Fruit fly (Drosophila melanogaster) whole organism, prepupa: Measurements from ENCODE around the gene Spn28B.

ENCODE experiments used
- Blimp-1 ChIP-seq: fragments of 200-800 bp; sonication (Bioruptor generic); optimal IDR thresholded peaks from 3 replicates; lab custom pipeline; 2017; ENCODE audit warnings: missing biosample characterization, missing genetic modification characterization, mild to moderate bottlenecking, moderate library complexity, missing genetic modification reagents
- CG10631 ChIP-seq: fragments of 200-800 bp; sonication (Bioruptor generic); optimal IDR thresholded peaks from 2 replicates; lab custom pipeline; 2016; ENCODE audit warnings: missing biosample characterization, missing genetic modification characterization
- CG11294 ChIP-seq: fragments of 200-800 bp; sonication (Bioruptor generic); IDR thresholded peaks from 2 replicates; pipeline ENCODE4 v1.3.6; 2022; ENCODE audit warnings: missing biosample characterization, missing genetic modification characterization
- CG15336 ChIP-seq: fragments of 200-800 bp; sonication (Bioruptor generic); IDR thresholded peaks from 2 replicates; pipeline ENCODE4 v1.3.6; 2022; ENCODE audit warnings: missing biosample characterization, missing genetic modification characterization
- CG1621 ChIP-seq: fragments of 200-800 bp; sonication (Bioruptor generic); optimal IDR thresholded peaks from 3 replicates; lab custom pipeline; 2018; ENCODE audit warnings: missing biosample characterization, mild to moderate bottlenecking, missing genetic modification characterization
- CG31627 ChIP-seq: fragments of 200-800 bp; sonication (Bioruptor generic); optimal IDR thresholded peaks from 3 replicates; lab custom pipeline; 2016; ENCODE audit warnings: missing biosample characterization, missing genetic modification characterization
- CG32006 ChIP-seq: fragments of 200-800 bp; sonication (Bioruptor generic); optimal IDR thresholded peaks from 3 replicates; lab custom pipeline; 2017; ENCODE audit warnings: missing biosample characterization, mild to moderate bottlenecking, missing genetic modification characterization
- CG3919 ChIP-seq: fragments of 200-800 bp; sonication (Bioruptor generic); optimal IDR thresholded peaks from 3 replicates; lab custom pipeline; 2016; ENCODE audit warnings: missing biosample characterization, missing genetic modification characterization
- CG4318 ChIP-seq: fragments of 200-800 bp; sonication (Bioruptor generic); optimal IDR thresholded peaks from 3 replicates; lab custom pipeline; 2017; ENCODE audit warnings: missing biosample characterization, mild to moderate bottlenecking, missing genetic modification characterization
- CG6163 ChIP-seq: fragments of 200-800 bp; sonication (Bioruptor generic); IDR thresholded peaks from 3 replicates; pipeline ENCODE4 v1.3.6; 2022; ENCODE audit warnings: missing biosample characterization, missing genetic modification characterization
- CG6276 ChIP-seq: fragments of 200-800 bp; sonication (Bioruptor generic); optimal IDR thresholded peaks from 2 replicates; lab custom pipeline; 2017; ENCODE audit warnings: missing biosample characterization, mild to moderate bottlenecking, missing genetic modification characterization
- CG6792 ChIP-seq: fragments of 200-800 bp; sonication (Bioruptor generic); optimal IDR thresholded peaks from 3 replicates; lab custom pipeline; 2016; ENCODE audit warnings: missing biosample characterization, missing genetic modification characterization
- CG7368 ChIP-seq: fragments of 200-800 bp; sonication (Bioruptor generic); optimal IDR thresholded peaks from 3 replicates; lab custom pipeline; 2016; ENCODE audit warnings: missing biosample characterization, missing genetic modification characterization
- CG8119 ChIP-seq: fragments of 200-800 bp; sonication (Bioruptor generic); IDR thresholded peaks from 3 replicates; pipeline ENCODE4 v1.3.6; 2022; ENCODE audit warnings: missing biosample characterization, missing genetic modification characterization
- Eip75B ChIP-seq: fragments of 200-800 bp; sonication (Bioruptor generic); optimal IDR thresholded peaks from 3 replicates; lab custom pipeline; 2016; ENCODE audit warnings: missing biosample characterization, missing genetic modification characterization
- Eip78C ChIP-seq: fragments of 200-800 bp; sonication (Bioruptor generic); peaks from one replicate; lab custom pipeline; 2016; ENCODE audit warnings: missing biosample characterization, missing genetic modification characterization
- Ets21C ChIP-seq: fragments of 200-800 bp; sonication (Bioruptor generic); optimal IDR thresholded peaks from 3 replicates; lab custom pipeline; 2016; ENCODE audit warnings: missing biosample characterization, missing genetic modification characterization
- Ets96B ChIP-seq: fragments of 200-800 bp; optimal IDR thresholded peaks from 2 replicates; lab custom pipeline; 2019; ENCODE audit warnings: missing biosample characterization, mild to moderate bottlenecking, missing genetic modification characterization, moderate library complexity
- Gug ChIP-seq: fragments of 200-800 bp; sonication (Bioruptor generic); IDR thresholded peaks from 2 replicates; pipeline ENCODE4 v1.3.6; 2022; ENCODE audit warnings: missing biosample characterization, missing genetic modification characterization
- Hr38 ChIP-seq: sonication (Bioruptor generic); optimal IDR thresholded peaks from 2 replicates; lab custom pipeline; 2016; ENCODE audit warnings: missing biosample characterization, missing genetic modification characterization
- Hr39 ChIP-seq: fragments of 200-800 bp; sonication (Bioruptor generic); optimal IDR thresholded peaks from 2 replicates; lab custom pipeline; 2016; ENCODE audit warnings: missing biosample characterization, missing genetic modification characterization
- Hr4 ChIP-seq: fragments of 200-800 bp; sonication (Bioruptor generic); optimal IDR thresholded peaks from 3 replicates; lab custom pipeline; 2016; ENCODE audit warnings: missing biosample characterization, missing genetic modification characterization
- Lpt ChIP-seq: fragments of 200-800 bp; sonication (Bioruptor generic); optimal IDR thresholded peaks from 3 replicates; lab custom pipeline; 2016; ENCODE audit warnings: missing biosample characterization, missing genetic modification characterization
- Met ChIP-seq: fragments of 200-800 bp; sonication (Bioruptor generic); optimal IDR thresholded peaks from 3 replicates; lab custom pipeline; 2016; ENCODE audit warnings: missing biosample characterization, missing genetic modification characterization
- OdsH ChIP-seq: fragments of 200-800 bp; sonication (Bioruptor generic); optimal IDR thresholded peaks from 3 replicates; lab custom pipeline; 2016; ENCODE audit warnings: missing biosample characterization, missing genetic modification characterization
- Smox ChIP-seq: fragments of 200-800 bp; sonication (Bioruptor generic); optimal IDR thresholded peaks from 3 replicates; lab custom pipeline; 2016; ENCODE audit warnings: missing biosample characterization, missing genetic modification characterization
- Sox102F ChIP-seq: fragments of 200-800 bp; sonication (Bioruptor generic); optimal IDR thresholded peaks from 2 replicates; lab custom pipeline; 2016; ENCODE audit warnings: missing biosample characterization, mild to moderate bottlenecking, missing genetic modification characterization
- achi ChIP-seq: fragments of 200-800 bp; sonication (Bioruptor generic); optimal IDR thresholded peaks from 3 replicates; lab custom pipeline; 2016; ENCODE audit warnings: missing biosample characterization, missing genetic modification characterization
- acj6 ChIP-seq: fragments of 200-800 bp; sonication (Bioruptor generic); optimal IDR thresholded peaks from 3 replicates; lab custom pipeline; 2016; ENCODE audit warnings: missing biosample characterization, missing genetic modification characterization
- dsx ChIP-seq: fragments of 200-800 bp; optimal IDR thresholded peaks from 3 replicates; lab custom pipeline; 2019; ENCODE audit warnings: missing biosample characterization, mild to moderate bottlenecking, missing genetic modification characterization, moderate library complexity; ENCODE audit not compliant: poor library complexity, severe bottlenecking
- eg ChIP-seq: fragments of 200-800 bp; sonication (Bioruptor generic); IDR thresholded peaks from 3 replicates; pipeline ENCODE4 v1.3.6; 2022; ENCODE audit warnings: missing biosample characterization, missing genetic modification characterization
- fd59A ChIP-seq: fragments of 200-800 bp; sonication (Bioruptor generic); optimal IDR thresholded peaks from 2 replicates; lab custom pipeline; 2017; ENCODE audit warnings: missing biosample characterization, mild to moderate bottlenecking, missing genetic modification characterization, missing genetic modification reagents
- fkh ChIP-seq: fragments of 200-800 bp; sonication (Bioruptor generic); optimal IDR thresholded peaks from 3 replicates; lab custom pipeline; 2017; ENCODE audit warnings: missing biosample characterization, mild to moderate bottlenecking, missing genetic modification characterization, moderate library complexity
- lz ChIP-seq: fragments of 200-800 bp; sonication (Bioruptor generic); optimal IDR thresholded peaks from 3 replicates; lab custom pipeline; 2016; ENCODE audit warnings: missing biosample characterization, missing genetic modification characterization
- net ChIP-seq: fragments of 200-800 bp; sonication (Bioruptor generic); optimal IDR thresholded peaks from 3 replicates; lab custom pipeline; 2016; ENCODE audit warnings: missing biosample characterization, missing genetic modification characterization
- pdm3 ChIP-seq: fragments of 200-800 bp; sonication (Bioruptor generic); optimal IDR thresholded peaks from 3 replicates; lab custom pipeline; 2016; ENCODE audit warnings: missing biosample characterization, missing genetic modification characterization
- spab ChIP-seq: fragments of 200-800 bp; sonication (Bioruptor generic); optimal IDR thresholded peaks from 2 replicates; lab custom pipeline; 2017; ENCODE audit warnings: missing biosample characterization, mild to moderate bottlenecking, missing genetic modification characterization, missing genetic modification reagents
- ss ChIP-seq, 2 experiments: fragments of 200-800 bp; sonication (Bioruptor generic); optimal IDR thresholded peaks; 2 replicates in 1 of 2; 3 replicates in 1 of 2; lab custom pipeline; 2017 to 2018; ENCODE audit warnings: mild to moderate bottlenecking in 2 of 2, missing biosample characterization in 2 of 2, missing genetic modification characterization in 2 of 2, moderate library complexity in 1 of 2
- svp ChIP-seq: fragments of 200-800 bp; sonication (Bioruptor generic); peaks from one replicate; lab custom pipeline; 2016; ENCODE audit warnings: missing biosample characterization, missing genetic modification characterization
- topi ChIP-seq: fragments of 200-800 bp; sonication (Bioruptor generic); optimal IDR thresholded peaks from 3 replicates; lab custom pipeline; 2016; ENCODE audit warnings: missing biosample characterization, missing genetic modification characterization
- vri ChIP-seq: fragments of 200-800 bp; sonication (Bioruptor generic); optimal IDR thresholded peaks from 3 replicates; lab custom pipeline; 2016; ENCODE audit warnings: missing biosample characterization, mild to moderate bottlenecking, missing genetic modification characterization

The Spn28B gene

DNA sequence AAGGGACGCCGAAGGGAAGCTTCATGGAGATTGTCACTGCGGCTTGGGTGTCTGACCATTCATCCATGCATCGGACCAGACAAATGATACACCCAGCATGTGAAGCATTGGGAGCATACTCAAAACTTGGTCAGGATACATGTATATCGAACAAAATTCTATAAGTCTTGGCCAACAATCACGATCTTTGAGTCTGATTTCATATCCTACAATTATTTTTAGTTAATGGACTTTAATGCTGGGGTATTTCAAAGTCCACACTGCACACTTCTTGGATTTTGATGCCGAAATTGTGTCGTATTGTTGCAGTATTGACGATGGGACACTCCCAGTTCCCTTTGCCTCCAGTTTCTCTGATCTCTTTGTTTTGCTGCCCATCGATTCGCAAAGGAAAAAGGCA is 37.5 kb downstream of the Spn28B start (continued):
- TF ChIP-seq lz (GFP tag; lab: Kevin White, UChicago) (peak; percentile 54), dsx (GFP tag; lab: Kevin White, UChicago) (peak; percentile 1), Gug (GFP tag; lab: Robert Waterston, UW) (no peak), CG11294 (GFP tag; lab: Robert Waterston, UW) (no peak), acj6 (GFP tag; lab: Kevin White, UChicago) (peak; percentile 58), CG3919 (GFP tag; lab: Kevin White, UChicago) (peak; percentile 70), fkh (GFP tag; lab: Kevin White, UChicago) (no peak), vri (GFP tag; lab: Kevin White, UChicago) (peak; percentile 30), CG15336 (GFP tag; lab: Robert Waterston, UW) (no peak), CG6163 (GFP tag; lab: Robert Waterston, UW) (no peak), Hr38 (GFP tag; lab: Kevin White, UChicago) (no peak)

DNA sequence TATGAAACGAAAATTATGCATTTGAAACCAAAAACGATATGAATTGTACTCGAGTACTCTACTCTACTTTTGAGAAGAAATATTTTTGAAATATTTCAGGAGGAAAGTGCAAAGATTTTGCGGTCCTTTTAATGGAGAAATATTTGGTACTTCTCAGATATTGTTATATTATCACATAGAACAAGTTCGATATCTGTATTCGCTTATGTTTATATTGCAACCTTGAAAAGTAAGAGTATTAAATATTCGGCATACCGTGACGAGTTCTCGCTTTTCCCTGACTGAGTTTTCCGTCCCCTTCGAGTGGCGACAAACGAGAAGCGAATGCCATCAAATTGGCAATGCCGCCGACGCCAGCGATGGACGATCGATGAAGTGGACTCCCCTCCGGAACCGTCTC is 40.0 kb downstream of the Spn28B start:
- TF ChIP-seq fkh (GFP tag; lab: Kevin White, UChicago) (no peak), CG1621 (no peak), Lpt (GFP tag; lab: Kevin White, UChicago) (peak; percentile 7), Eip78C (GFP tag; lab: Kevin White, UChicago) (peak; percentile 34), CG8119 (peak; percentile 51; the same call in 1 of the 3 replicates), CG32006 (GFP tag; lab: Kevin White, UChicago) (peak; percentile 35), Gug (GFP tag; lab: Robert Waterston, UW) (no peak), fd59A (no peak), CG6276 (GFP tag; lab: Kevin White, UChicago) (peak; percentile 14), Sox102F (GFP tag; lab: Kevin White, UChicago) (no peak), eg (GFP tag; lab: Robert Waterston, UW) (peak; percentile 30; the same call in 1 of the 3 replicates), ss (GFP tag; optimal IDR thresholded peaks at IDR 0.05; lab: Kevin White, UChicago) (no peak), Hr4 (GFP tag; lab: Kevin White, UChicago) (peak; percentile 11)

DNA sequence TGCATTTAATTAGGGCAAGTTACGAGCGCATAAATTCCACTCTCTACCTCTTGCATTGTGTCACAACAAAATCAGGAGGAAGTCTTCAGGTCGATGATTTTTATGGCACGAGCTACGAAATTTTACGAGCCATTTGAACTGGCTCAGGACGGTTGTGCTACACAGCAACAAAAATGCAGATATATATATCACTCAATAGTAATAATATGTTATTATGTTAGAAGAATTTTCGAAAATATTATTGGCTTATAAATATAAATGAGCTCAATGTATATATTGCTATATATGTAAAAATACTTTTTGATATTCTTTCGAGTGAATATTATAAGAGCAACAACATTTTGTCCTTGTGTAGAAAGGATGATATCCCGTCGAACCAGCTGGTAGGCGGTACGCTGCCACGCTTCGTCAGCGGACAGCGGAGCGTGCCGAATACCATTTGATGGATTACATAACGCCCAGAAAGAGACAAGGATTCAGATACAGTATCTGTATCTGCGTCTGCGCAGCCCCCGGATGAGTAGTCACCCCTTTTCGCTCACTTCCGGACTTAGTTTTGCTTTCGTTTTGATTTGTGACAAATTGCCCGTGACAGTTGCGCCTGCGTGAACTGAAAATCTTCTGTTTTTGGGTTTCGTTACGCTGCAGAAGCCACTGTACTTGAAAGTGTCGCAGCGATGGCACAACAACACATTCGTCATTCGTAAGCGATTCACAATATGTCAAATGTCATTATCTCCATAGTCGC is 42.5 kb downstream of the Spn28B start:
- TF ChIP-seq svp (GFP tag; lab: Kevin White, UChicago) (peak; percentile 10), achi (GFP tag; lab: Kevin White, UChicago) (no peak), Eip78C (GFP tag; lab: Kevin White, UChicago) (peak; percentile 16), ss (GFP tag; optimal IDR thresholded peaks at IDR 0.05; lab: Kevin White, UChicago) (no peak)

DNA sequence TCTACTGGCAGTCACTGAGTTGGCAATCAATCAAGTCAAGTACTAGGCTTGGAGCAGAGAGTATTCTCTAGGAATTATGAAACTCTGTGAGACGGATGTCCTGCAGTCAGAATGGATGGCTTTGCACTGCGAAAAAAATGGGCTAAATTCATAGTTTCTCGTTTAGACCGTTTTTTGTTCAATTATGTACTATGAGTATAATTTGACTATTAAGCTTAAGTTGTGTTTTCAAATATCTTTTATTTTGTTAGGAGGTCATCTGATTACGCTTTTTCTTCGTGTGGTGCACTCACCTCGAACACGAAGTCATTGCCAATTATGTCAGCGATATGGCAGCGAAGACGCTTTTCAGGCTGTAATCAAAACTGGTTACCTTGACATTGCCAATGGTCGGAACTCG is 45.8 kb downstream of the Spn28B start:
- TF ChIP-seq Blimp-1 (GFP tag; lab: Kevin White, UChicago) (no peak), acj6 (GFP tag; lab: Kevin White, UChicago) (peak; percentile 45), spab (GFP tag; lab: Kevin White, UChicago) (no peak), ss (GFP tag; optimal IDR thresholded peaks at IDR 0.05; lab: Kevin White, UChicago) (no peak), CG15336 (GFP tag; lab: Robert Waterston, UW) (peak; percentile 57), pdm3 (GFP tag; lab: Kevin White, UChicago) (peak; percentile 2), CG32006 (GFP tag; lab: Kevin White, UChicago) (peak; percentile 62), CG7368 (GFP tag; lab: Kevin White, UChicago) (peak; percentile 8), CG11294 (GFP tag; lab: Robert Waterston, UW) (0 out of 2 replicates have a peak, but pooled peaks have one; percentile 20), Met (GFP tag; lab: Kevin White, UChicago) (no peak), vri (GFP tag; lab: Kevin White, UChicago) (no peak), CG6792 (GFP tag; lab: Kevin White, UChicago) (no peak), Smox (GFP tag; lab: Kevin White, UChicago) (no peak), CG10631 (GFP tag; lab: Kevin White, UChicago) (peak; percentile 42), Hr4 (GFP tag; lab: Kevin White, UChicago) (peak; percentile 26), Eip78C (GFP tag; lab: Kevin White, UChicago) (peak; percentile 87), achi (GFP tag; lab: Kevin White, UChicago) (peak; percentile 38), CG6163 (GFP tag; lab: Robert Waterston, UW) (peak; percentile 75; the same call in 2 of the 3 replicates), CG3919 (GFP tag; lab: Kevin White, UChicago) (peak; percentile 62), topi (GFP tag; lab: Kevin White, UChicago) (no peak), lz (GFP tag; lab: Kevin White, UChicago) (no peak), Hr39 (GFP tag; lab: Kevin White, UChicago) (no peak), CG31627 (GFP tag; lab: Kevin White, UChicago) (no peak), Eip75B (GFP tag; lab: Kevin White, UChicago) (peak; percentile 35), OdsH (peak; percentile 6), Gug (GFP tag; lab: Robert Waterston, UW) (peak; percentile 35; the same call in 1 of the 2 replicates), net (GFP tag; lab: Kevin White, UChicago) (no peak), Ets21C (no peak), CG8119 (peak; percentile 45; the same call in 1 of the 3 replicates), fd59A (no peak), CG4318 (GFP tag; lab: Kevin White, UChicago) (peak; percentile 35), fkh (GFP tag; lab: Kevin White, UChicago) (no peak), Ets96B (tag; lab: Kevin White, UChicago) (peak; percentile 39)
